Fruit fly (Drosophila melanogaster) whole organism, embryonic: ENCODE measurements around the gene CG3119.

ENCODE experiments used
- Aef1 ChIP-seq: fragments of 200-800 bp; sonication (Bioruptor generic); IDR thresholded peaks from 3 replicates; pipeline ENCODE4 v1.3.6; 2022; ENCODE audit warnings: missing biosample characterization, missing genetic modification characterization
- Antp ChIP-seq: fragments of 200-800 bp; sonication (Bioruptor generic); optimal IDR thresholded peaks from 3 replicates; lab custom pipeline; 2016; ENCODE audit warnings: missing biosample characterization, missing genetic modification characterization
- B-H2 ChIP-seq: fragments of 200-800 bp; sonication (Bioruptor generic); optimal IDR thresholded peaks from 2 replicates; lab custom pipeline; 2018; ENCODE audit warnings: missing biosample characterization, mild to moderate bottlenecking, missing genetic modification characterization
- Bdp1 ChIP-seq: fragments of 200-800 bp; sonication (Bioruptor generic); optimal IDR thresholded peaks from 3 replicates; lab custom pipeline; 2016; ENCODE audit warnings: missing biosample characterization, missing genetic modification characterization
- CG10366 ChIP-seq: fragments of 200-800 bp; sonication (Bioruptor generic); IDR thresholded peaks from 2 replicates; pipeline ENCODE4 v1.3.6; 2022; ENCODE audit warnings: missing biosample characterization, missing genetic modification characterization
- CG10654 ChIP-seq: fragments of 200-800 bp; sonication (Bioruptor generic); optimal IDR thresholded peaks from 2 replicates; lab custom pipeline; 2016; ENCODE audit warnings: missing biosample characterization, missing genetic modification characterization
- CG11398 ChIP-seq: fragments of 200-800 bp; sonication (Bioruptor generic); optimal IDR thresholded peaks from 2 replicates; lab custom pipeline; 2016; ENCODE audit warnings: missing biosample characterization, missing genetic modification characterization
- CG12219 ChIP-seq: fragments of 200-800 bp; sonication (Bioruptor generic); optimal IDR thresholded peaks from 3 replicates; lab custom pipeline; 2018; ENCODE audit warnings: missing biosample characterization, mild to moderate bottlenecking, missing genetic modification characterization
- CG14050 ChIP-seq: fragments of 200-800 bp; sonication (Bioruptor generic); IDR thresholded peaks from 3 replicates; pipeline ENCODE4 v1.3.6; 2022; ENCODE audit warnings: missing biosample characterization, missing genetic modification characterization
- CG17802 ChIP-seq: fragments of 200-800 bp; sonication (Bioruptor generic); optimal IDR thresholded peaks from 2 replicates; lab custom pipeline; 2018; ENCODE audit warnings: missing biosample characterization, mild to moderate bottlenecking, missing genetic modification characterization, moderate library complexity
- CG2712 ChIP-seq: fragments of 200-800 bp; optimal IDR thresholded peaks from 3 replicates; lab custom pipeline; 2019; ENCODE audit warnings: missing biosample characterization, mild to moderate bottlenecking, missing genetic modification characterization, moderate library complexity
- CG2875 ChIP-seq: fragments of 200-800 bp; sonication (Bioruptor generic); optimal IDR thresholded peaks from 2 replicates; lab custom pipeline; 2017; ENCODE audit warnings: missing biosample characterization, mild to moderate bottlenecking, missing genetic modification characterization, missing genetic modification reagents
- CG3281 ChIP-seq: fragments of 200-800 bp; sonication (Bioruptor generic); optimal IDR thresholded peaks from 3 replicates; lab custom pipeline; 2017; ENCODE audit warnings: missing biosample characterization, mild to moderate bottlenecking, missing genetic modification characterization
- CG33557 ChIP-seq: fragments of 200-800 bp; sonication (Bioruptor generic); optimal IDR thresholded peaks from 2 replicates; lab custom pipeline; 2019; ENCODE audit warnings: missing biosample characterization, mild to moderate bottlenecking, missing genetic modification characterization, moderate library complexity
- CG3995 ChIP-seq: fragments of 200-800 bp; sonication (Bioruptor generic); optimal IDR thresholded peaks from 3 replicates; lab custom pipeline; 2016; ENCODE audit warnings: missing biosample characterization, missing genetic modification characterization
- CG42726 ChIP-seq: fragments of 200-800 bp; sonication (Bioruptor generic); IDR thresholded peaks from 2 replicates; pipeline ENCODE4 v1.3.6; 2022; ENCODE audit warnings: missing biosample characterization, missing genetic modification characterization; ENCODE audit not compliant: partially characterized antibody
- CG4328 ChIP-seq: fragments of 200-800 bp; sonication (Bioruptor generic); optimal IDR thresholded peaks from 3 replicates; lab custom pipeline; 2017; ENCODE audit warnings: missing biosample characterization, missing genetic modification reagents, missing genetic modification characterization
- CG6683 ChIP-seq: fragments of 200-800 bp; sonication (Bioruptor generic); optimal IDR thresholded peaks from 2 replicates; lab custom pipeline; 2017; ENCODE audit warnings: missing biosample characterization, mild to moderate bottlenecking, missing genetic modification characterization, missing genetic modification reagents
- CG7372 ChIP-seq: fragments of 200-800 bp; sonication (Bioruptor generic); IDR thresholded peaks from 2 replicates; pipeline ENCODE4 v1.3.6; 2022; ENCODE audit warnings: missing biosample characterization, missing genetic modification characterization
- CG8290 ChIP-seq, 3 experiments: fragments of 200-800 bp; sonication (Bioruptor generic); optimal IDR thresholded peaks; 2 replicates each; lab custom pipeline; 2016 to 2019; ENCODE audit warnings: missing biosample characterization in 3 of 3, missing genetic modification characterization in 3 of 3, mild to moderate bottlenecking in 2 of 3, moderate library complexity in 1 of 3
- CG9215 ChIP-seq: fragments of 200-800 bp; sonication (Bioruptor generic); IDR thresholded peaks from 2 replicates; pipeline ENCODE4 v1.3.6; 2022; ENCODE audit warnings: missing biosample characterization, missing genetic modification characterization
- CG9609 ChIP-seq: fragments of 200-800 bp; sonication (Bioruptor generic); optimal IDR thresholded peaks from 3 replicates; lab custom pipeline; 2016; ENCODE audit warnings: missing biosample characterization, missing genetic modification characterization
- CG9817 ChIP-seq: fragments of 200-800 bp; sonication (Bioruptor generic); optimal IDR thresholded peaks from 2 replicates; lab custom pipeline; 2018; ENCODE audit warnings: missing biosample characterization, mild to moderate bottlenecking, missing genetic modification characterization, moderate library complexity
- Dfd ChIP-seq, 2 experiments: fragments of >200 bp; optimal IDR thresholded peaks; 2 replicates each; lab custom pipeline; 2017; ENCODE audit warnings: missing biosample characterization in 2 of 2, missing genetic modification characterization in 2 of 2
- E2f2 ChIP-seq: fragments of 200-800 bp; sonication (Bioruptor generic); IDR thresholded peaks from 2 replicates; pipeline ENCODE4 v1.3.6; 2022; ENCODE audit warnings: missing biosample characterization, missing genetic modification characterization
- Eip74EF ChIP-seq, 2 experiments: fragments of 200-800 bp in 1 of 2; fragments of >200 bp in 1 of 2; sonication (Bioruptor generic) in 1 of 2; optimal IDR thresholded peaks; 2 replicates each; lab custom pipeline; 2017 to 2019; ENCODE audit warnings: missing biosample characterization in 2 of 2, missing genetic modification characterization in 2 of 2, mild to moderate bottlenecking in 1 of 2, moderate library complexity in 1 of 2
- Fer3 ChIP-seq: fragments of 200-800 bp; sonication (Bioruptor generic); optimal IDR thresholded peaks from 2 replicates; lab custom pipeline; 2018; ENCODE audit warnings: missing biosample characterization, mild to moderate bottlenecking, missing genetic modification characterization, moderate library complexity
- HmgD ChIP-seq: fragments of 200-800 bp; sonication (Bioruptor generic); optimal IDR thresholded peaks from 3 replicates; lab custom pipeline; 2016; ENCODE audit warnings: missing biosample characterization, missing genetic modification characterization
- HmgZ ChIP-seq: fragments of 200-800 bp; sonication (Bioruptor generic); optimal IDR thresholded peaks from 2 replicates; lab custom pipeline; 2018; ENCODE audit warnings: missing biosample characterization, mild to moderate bottlenecking, missing genetic modification characterization
- Hr3 ChIP-seq: fragments of 200-800 bp; sonication (Bioruptor generic); optimal IDR thresholded peaks from 3 replicates; lab custom pipeline; 2016; ENCODE audit warnings: missing biosample characterization, missing genetic modification characterization
- Lhr ChIP-seq: fragments of 200-800 bp; sonication (Bioruptor generic); optimal IDR thresholded peaks from 3 replicates; lab custom pipeline; 2017; ENCODE audit warnings: mild to moderate bottlenecking, missing biosample characterization, missing genetic modification reagents, missing genetic modification characterization
- Med ChIP-seq: fragments of 200-800 bp; sonication (Bioruptor generic); peaks from one replicate; lab custom pipeline; 2016; ENCODE audit warnings: missing biosample characterization, missing genetic modification characterization, mild to moderate bottlenecking, inconsistent platforms, moderate library complexity
- Opbp ChIP-seq: fragments of 200-800 bp; sonication (Bioruptor generic); IDR thresholded peaks from 3 replicates; pipeline ENCODE4 v1.3.6; 2022; ENCODE audit warnings: missing biosample characterization, missing genetic modification characterization; ENCODE audit not compliant: partially characterized antibody
- Rfx ChIP-seq: fragments of 200-800 bp; sonication (Bioruptor generic); IDR thresholded peaks from 2 replicates; pipeline ENCODE4 v1.3.6; 2022; ENCODE audit warnings: missing biosample characterization, missing genetic modification characterization
- aop ChIP-seq: fragments of 200-800 bp; sonication (Bioruptor generic); IDR thresholded peaks from 2 replicates; pipeline ENCODE4 v1.3.6; 2022; ENCODE audit warnings: missing biosample characterization, missing genetic modification characterization
- ara ChIP-seq: fragments of 200-800 bp; sonication (Bioruptor generic); IDR thresholded peaks from 2 replicates; pipeline ENCODE4 v1.3.6; 2022; ENCODE audit warnings: missing biosample characterization, missing genetic modification characterization
- ase ChIP-seq: fragments of 200-800 bp; sonication (Bioruptor generic); IDR thresholded peaks from 3 replicates; pipeline ENCODE4 v1.3.6; 2022; ENCODE audit warnings: missing biosample characterization, missing genetic modification characterization
- btn ChIP-seq: fragments of 200-800 bp; sonication (Bioruptor generic); optimal IDR thresholded peaks from 2 replicates; lab custom pipeline; 2016; ENCODE audit warnings: missing biosample characterization, missing genetic modification characterization
- crol ChIP-seq: fragments of 200-800 bp; sonication (Bioruptor generic); IDR thresholded peaks from 2 replicates; pipeline ENCODE4 v1.3.6; 2022; ENCODE audit warnings: missing biosample characterization, missing genetic modification characterization
- eyg ChIP-seq: fragments of 200-800 bp; sonication (Bioruptor generic); optimal IDR thresholded peaks from 3 replicates; lab custom pipeline; 2016; ENCODE audit warnings: missing biosample characterization, missing genetic modification characterization
- fd96Cb ChIP-seq: fragments of 200-800 bp; sonication (Bioruptor generic); optimal IDR thresholded peaks from 2 replicates; lab custom pipeline; 2018; ENCODE audit warnings: missing biosample characterization, mild to moderate bottlenecking, missing genetic modification characterization, moderate library complexity
- gsb-n ChIP-seq: fragments of 200-800 bp; sonication (Bioruptor generic); optimal IDR thresholded peaks from 3 replicates; lab custom pipeline; 2018; ENCODE audit warnings: missing biosample characterization, mild to moderate bottlenecking, missing genetic modification characterization
- hb ChIP-seq: fragments of 200-800 bp; sonication (Bioruptor generic); IDR thresholded peaks from 3 replicates; pipeline ENCODE4 v1.3.6; 2022; ENCODE audit warnings: missing biosample characterization, missing genetic modification characterization; ENCODE audit not compliant: partially characterized antibody
- knrl ChIP-seq: fragments of 200-800 bp; sonication (Bioruptor generic); IDR thresholded peaks from 3 replicates; pipeline ENCODE4 v1.3.6; 2022; ENCODE audit warnings: missing biosample characterization, missing genetic modification characterization; ENCODE audit not compliant: partially characterized antibody
- lola ChIP-seq, 3 experiments: fragments of >200 bp in 2 of 3; fragments of 200-800 bp in 1 of 3; sonication (Bioruptor generic) in 1 of 3; optimal IDR thresholded peaks; 2 replicates each; lab custom pipeline; 2017 to 2019; ENCODE audit warnings: missing biosample characterization in 3 of 3, missing genetic modification characterization in 3 of 3, mild to moderate bottlenecking in 1 of 3, moderate library complexity in 1 of 3
- nerfin-2 ChIP-seq: fragments of 200-800 bp; sonication (Bioruptor generic); IDR thresholded peaks from 2 replicates; pipeline ENCODE4 v1.3.6; 2022; ENCODE audit warnings: missing biosample characterization, missing genetic modification characterization; ENCODE audit not compliant: partially characterized antibody
- pho ChIP-seq: fragments of 200-800 bp; sonication (Bioruptor generic); optimal IDR thresholded peaks from 2 replicates; lab custom pipeline; 2016; ENCODE audit warnings: missing biosample characterization, missing genetic modification characterization
- stwl ChIP-seq: fragments of 200-800 bp; sonication (Bioruptor generic); optimal IDR thresholded peaks from 3 replicates; lab custom pipeline; 2018; ENCODE audit warnings: missing biosample characterization, mild to moderate bottlenecking, missing genetic modification characterization, moderate library complexity
- tx ChIP-seq: fragments of 200-800 bp; sonication (Bioruptor generic); optimal IDR thresholded peaks from 2 replicates; lab custom pipeline; 2016; ENCODE audit warnings: missing biosample characterization, missing genetic modification characterization
- zf30C ChIP-seq: fragments of 200-800 bp; sonication (Bioruptor generic); optimal IDR thresholded peaks from 3 replicates; lab custom pipeline; 2018; ENCODE audit warnings: missing biosample characterization, mild to moderate bottlenecking, missing genetic modification characterization

The CG3119 gene

DNA sequence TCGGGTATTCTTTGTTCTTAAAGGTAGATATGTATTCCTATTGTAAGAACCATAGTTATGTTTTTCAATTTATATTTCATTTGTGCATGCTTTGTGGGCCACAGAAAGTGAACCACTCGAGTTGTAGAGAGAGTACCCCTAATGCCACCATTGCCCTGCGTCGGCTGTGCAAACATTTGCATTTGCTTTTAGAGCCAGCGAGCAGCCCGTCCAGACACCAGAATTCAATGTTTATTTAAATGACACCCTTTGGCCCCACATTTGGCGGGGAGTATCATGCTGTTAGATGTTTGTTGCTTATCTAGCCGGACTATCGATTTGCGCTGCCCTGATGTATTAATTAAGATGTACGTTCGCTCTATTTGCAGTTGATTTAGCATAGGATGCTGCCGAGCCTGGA, 27.0 kb upstream of the CG3119 start (continued):
- no peak for TF ChIP-seq Antp (GFP tag; lab: Kevin White, UChicago)
- no peak for TF ChIP-seq CG14050 (GFP tag; lab: Robert Waterston, UW)
- TF ChIP-seq tx (GFP tag; lab: Kevin White, UChicago), result no peak
- TF ChIP-seq CG12219 (GFP tag; lab: Kevin White, UChicago), result no peak
- no peak for TF ChIP-seq CG8290 (GFP tag; optimal IDR thresholded peaks at IDR 0.05; lab: Kevin White, UChicago)
- TF ChIP-seq CG8290 (tag; optimal IDR thresholded peaks at IDR 0.05; lab: Kevin White, UChicago), result peak in 1 of 2 experiments; percentile 62
- TF ChIP-seq nerfin-2 (GFP tag; lab: Robert Waterston, UW), result no peak
- TF ChIP-seq CG3281 (GFP tag; lab: Kevin White, UChicago), result peak; percentile 14
- TF ChIP-seq CG17802 (tag; lab: Kevin White, UChicago), result no peak
- TF ChIP-seq CG11398 (GFP tag; lab: Kevin White, UChicago), result no peak
- TF ChIP-seq CG10366 (GFP tag; lab: Robert Waterston, UW), result no peak
- no peak for TF ChIP-seq CG9817
- TF ChIP-seq knrl (GFP tag; lab: Robert Waterston, UW), result no peak
- TF ChIP-seq btn, result no peak
- no peak for TF ChIP-seq CG7372 (GFP tag; lab: Robert Waterston, UW)
- TF ChIP-seq Bdp1 (GFP tag; lab: Kevin White, UChicago), result no peak
- TF ChIP-seq CG10654 (GFP tag; lab: Kevin White, UChicago), result peak; percentile 6
- no peak for TF ChIP-seq Aef1
- no peak for TF ChIP-seq Lhr (GFP tag; lab: Kevin White, UChicago)
- no peak for TF ChIP-seq Eip74EF (GFP tag; optimal IDR thresholded peaks at IDR 0.05; lab: Kevin White, UChicago)
- TF ChIP-seq hb (GFP tag; lab: Robert Waterston, UW), result no peak
- TF ChIP-seq HmgD (GFP tag; lab: Kevin White, UChicago), result no peak
- no peak for TF ChIP-seq fd96Cb (tag; lab: Kevin White, UChicago)
- TF ChIP-seq CG2875, result peak; percentile 36
- TF ChIP-seq CG2712 (tag; lab: Kevin White, UChicago), result no peak
- no peak for TF ChIP-seq gsb-n (tag; lab: Kevin White, UChicago)
- no peak for TF ChIP-seq Fer3
- no peak for TF ChIP-seq pho (GFP tag; lab: Kevin White, UChicago)
- no peak for TF ChIP-seq CG3995 (GFP tag; lab: Kevin White, UChicago)
- TF ChIP-seq eyg (GFP tag; lab: Kevin White, UChicago), result no peak
- TF ChIP-seq E2f2 (GFP tag; lab: Robert Waterston, UW), result 0 out of 2 replicates have a peak, but pooled peaks have one; percentile 10
- TF ChIP-seq Rfx (GFP tag; lab: Robert Waterston, UW), result no peak
- peak; percentile 28 for TF ChIP-seq CG4328 (GFP tag; lab: Kevin White, UChicago)
- no peak for TF ChIP-seq B-H2 (GFP tag; lab: Kevin White, UChicago)
- no peak for TF ChIP-seq zf30C (GFP tag; lab: Kevin White, UChicago)
- TF ChIP-seq CG33557, result peak; percentile 21
- TF ChIP-seq crol (GFP tag; lab: Robert Waterston, UW), result no peak
- TF ChIP-seq CG42726 (GFP tag; lab: Robert Waterston, UW), result no peak
- 0 out of 2 replicates have a peak, but pooled peaks have one; percentile 34 for TF ChIP-seq ara (GFP tag; lab: Robert Waterston, UW)
- TF ChIP-seq Dfd (GFP tag; optimal IDR thresholded peaks at IDR 0.05; lab: Kevin White, UChicago), result no peak
- TF ChIP-seq Opbp, result no peak
- no peak for TF ChIP-seq Hr3 (GFP tag; lab: Kevin White, UChicago)
- TF ChIP-seq aop (GFP tag; lab: Robert Waterston, UW), result peak; percentile 11; the same call in 1 of the 2 replicates
- TF ChIP-seq CG9215 (GFP tag; lab: Robert Waterston, UW), result no peak
- no peak for TF ChIP-seq ase (GFP tag; lab: Robert Waterston, UW)
- peak; percentile 66 for TF ChIP-seq Med (GFP tag; lab: Kevin White, UChicago)
- TF ChIP-seq lola (GFP tag; optimal IDR thresholded peaks at IDR 0.05; lab: Kevin White, UChicago), result no peak
- TF ChIP-seq CG9609, result no peak
- TF ChIP-seq CG6683, result no peak
- no peak for TF ChIP-seq HmgZ
- TF ChIP-seq stwl, result no peak
